Fruit fly (Drosophila melanogaster) whole organism, embryonic: ENCODE data around the gene CG1575.

Experiments
- Ada2b ChIP-seq: fragments of 200-800 bp; sonication (Bioruptor generic); IDR thresholded peaks from 2 replicates; pipeline ENCODE4 v1.3.6; 2022; ENCODE audit warnings: missing biosample characterization, missing genetic modification characterization
- B-H1 ChIP-seq: fragments of 200-800 bp; sonication (Bioruptor generic); IDR thresholded peaks from 3 replicates; pipeline ENCODE4 v1.3.6; 2022; ENCODE audit warnings: missing biosample characterization, missing genetic modification characterization
- Bgb ChIP-seq: fragments of 200-800 bp; sonication (Bioruptor generic); IDR thresholded peaks from 2 replicates; pipeline ENCODE4 v1.3.6; 2022; ENCODE audit warnings: missing biosample characterization, missing genetic modification characterization; ENCODE audit not compliant: partially characterized antibody
- Bteb2 ChIP-seq: fragments of 200-800 bp; sonication (Bioruptor generic); optimal IDR thresholded peaks from 2 replicates; lab custom pipeline; 2016; ENCODE audit warnings: missing biosample characterization, missing genetic modification characterization
- CG10147 ChIP-seq: fragments of 200-800 bp; sonication (Bioruptor generic); optimal IDR thresholded peaks from 2 replicates; lab custom pipeline; 2019; ENCODE audit warnings: missing biosample characterization, mild to moderate bottlenecking, missing genetic modification characterization, moderate library complexity
- CG10366 ChIP-seq: fragments of 200-800 bp; sonication (Bioruptor generic); IDR thresholded peaks from 2 replicates; pipeline ENCODE4 v1.3.6; 2022; ENCODE audit warnings: missing biosample characterization, missing genetic modification characterization
- CG10654 ChIP-seq: fragments of 200-800 bp; sonication (Bioruptor generic); optimal IDR thresholded peaks from 2 replicates; lab custom pipeline; 2016; ENCODE audit warnings: missing biosample characterization, missing genetic modification characterization
- CG12219 ChIP-seq: fragments of 200-800 bp; sonication (Bioruptor generic); optimal IDR thresholded peaks from 3 replicates; lab custom pipeline; 2018; ENCODE audit warnings: missing biosample characterization, mild to moderate bottlenecking, missing genetic modification characterization
- CG12299 ChIP-seq: fragments of 200-800 bp; sonication (Bioruptor generic); optimal IDR thresholded peaks from 2 replicates; lab custom pipeline; 2018; ENCODE audit warnings: missing biosample characterization, mild to moderate bottlenecking, missing genetic modification characterization
- CG13296 ChIP-seq: fragments of 200-800 bp; sonication (Bioruptor generic); optimal IDR thresholded peaks from 3 replicates; lab custom pipeline; 2018; ENCODE audit warnings: missing biosample characterization, mild to moderate bottlenecking, missing genetic modification characterization
- CG14014 ChIP-seq: fragments of 200-800 bp; sonication (Bioruptor generic); IDR thresholded peaks from 2 replicates; pipeline ENCODE4 v1.3.6; 2022; ENCODE audit warnings: missing biosample characterization, missing genetic modification characterization
- CG14860 ChIP-seq: fragments of 200-800 bp; sonication (Bioruptor generic); IDR thresholded peaks from 3 replicates; pipeline ENCODE4 v1.3.6; 2022; ENCODE audit warnings: missing biosample characterization, missing genetic modification characterization; ENCODE audit not compliant: partially characterized antibody
- CG15011 ChIP-seq: fragments of 200-800 bp; sonication (Bioruptor generic); optimal IDR thresholded peaks from 3 replicates; lab custom pipeline; 2018; ENCODE audit warnings: missing biosample characterization, mild to moderate bottlenecking, missing genetic modification characterization
- CG16813 ChIP-seq: fragments of 200-800 bp; sonication (Bioruptor generic); IDR thresholded peaks from 3 replicates; pipeline ENCODE4 v1.3.6; 2022; ENCODE audit warnings: missing biosample characterization, missing genetic modification characterization; ENCODE audit not compliant: partially characterized antibody
- CG17186 ChIP-seq: fragments of 200-800 bp; sonication (Bioruptor generic); optimal IDR thresholded peaks from 3 replicates; lab custom pipeline; 2017; ENCODE audit warnings: missing biosample characterization, missing genetic modification reagents, missing genetic modification characterization
- CG17829 ChIP-seq: fragments of 200-800 bp; optimal IDR thresholded peaks from 2 replicates; lab custom pipeline; 2019; ENCODE audit warnings: missing biosample characterization, mild to moderate bottlenecking, missing genetic modification characterization, moderate library complexity
- CG31224 ChIP-seq: fragments of 200-800 bp; sonication (Bioruptor generic); IDR thresholded peaks from 2 replicates; pipeline ENCODE4 v1.3.6; 2022; ENCODE audit warnings: missing biosample characterization, missing genetic modification characterization
- CG3281 ChIP-seq: fragments of 200-800 bp; sonication (Bioruptor generic); optimal IDR thresholded peaks from 3 replicates; lab custom pipeline; 2017; ENCODE audit warnings: missing biosample characterization, mild to moderate bottlenecking, missing genetic modification characterization
- CG33557 ChIP-seq: fragments of 200-800 bp; sonication (Bioruptor generic); optimal IDR thresholded peaks from 2 replicates; lab custom pipeline; 2019; ENCODE audit warnings: missing biosample characterization, mild to moderate bottlenecking, missing genetic modification characterization, moderate library complexity
- CG4282 ChIP-seq: fragments of 200-800 bp; sonication (Bioruptor generic); optimal IDR thresholded peaks from 2 replicates; lab custom pipeline; 2016; ENCODE audit warnings: missing biosample characterization, missing genetic modification characterization
- CG4424 ChIP-seq: fragments of 200-800 bp; sonication (Bioruptor generic); optimal IDR thresholded peaks from 3 replicates; lab custom pipeline; 2016; ENCODE audit warnings: missing biosample characterization, missing genetic modification characterization
- CG5953 ChIP-seq: fragments of 200-800 bp; sonication (Bioruptor generic); IDR thresholded peaks from 2 replicates; pipeline ENCODE4 v1.3.6; 2022; ENCODE audit warnings: missing biosample characterization, missing genetic modification characterization
- CG6272 ChIP-seq: fragments of 200-800 bp; sonication (Bioruptor generic); IDR thresholded peaks from 2 replicates; pipeline ENCODE4 v1.3.6; 2022; ENCODE audit warnings: missing biosample characterization, missing genetic modification characterization
- CG6791 ChIP-seq: fragments of 200-800 bp; sonication (Bioruptor generic); IDR thresholded peaks from 3 replicates; pipeline ENCODE4 v1.3.6; 2022; ENCODE audit warnings: missing biosample characterization, missing genetic modification characterization; ENCODE audit not compliant: partially characterized antibody
- CG8924 ChIP-seq: fragments of 200-800 bp; optimal IDR thresholded peaks from 3 replicates; lab custom pipeline; 2019; ENCODE audit warnings: missing biosample characterization, mild to moderate bottlenecking, missing genetic modification characterization, moderate library complexity
- CG8944 ChIP-seq: fragments of 200-800 bp; sonication (Bioruptor generic); optimal IDR thresholded peaks from 3 replicates; lab custom pipeline; 2016; ENCODE audit warnings: missing biosample characterization, missing genetic modification characterization
- CG9817 ChIP-seq: fragments of 200-800 bp; sonication (Bioruptor generic); optimal IDR thresholded peaks from 2 replicates; lab custom pipeline; 2018; ENCODE audit warnings: missing biosample characterization, mild to moderate bottlenecking, missing genetic modification characterization, moderate library complexity
- D19A ChIP-seq: fragments of 200-800 bp; optimal IDR thresholded peaks from 3 replicates; lab custom pipeline; 2019; ENCODE audit warnings: missing biosample characterization, mild to moderate bottlenecking, missing genetic modification characterization, moderate library complexity
- D19B ChIP-seq: fragments of 200-800 bp; sonication (Bioruptor generic); optimal IDR thresholded peaks from 2 replicates; lab custom pipeline; 2017; ENCODE audit warnings: missing biosample characterization, mild to moderate bottlenecking, missing genetic modification characterization
- Gsc ChIP-seq: fragments of 200-800 bp; sonication (Bioruptor generic); IDR thresholded peaks from 2 replicates; pipeline ENCODE4 v1.3.6; 2022; ENCODE audit warnings: missing biosample characterization, missing genetic modification characterization
- Nf-YB ChIP-seq: fragments of 200-800 bp; sonication (Bioruptor generic); optimal IDR thresholded peaks from 3 replicates; lab custom pipeline; 2019; ENCODE audit warnings: missing biosample characterization, mild to moderate bottlenecking, missing genetic modification characterization, moderate library complexity
- Nf-YC ChIP-seq: fragments of 200-800 bp; optimal IDR thresholded peaks from 3 replicates; lab custom pipeline; 2019; ENCODE audit warnings: missing biosample characterization, mild to moderate bottlenecking, missing genetic modification characterization, moderate library complexity
- Six4 ChIP-seq: fragments of 200-800 bp; sonication (Bioruptor generic); optimal IDR thresholded peaks from 2 replicates; lab custom pipeline; 2016; ENCODE audit warnings: missing biosample characterization, missing genetic modification characterization
- amos ChIP-seq: fragments of 200-800 bp; sonication (Bioruptor generic); IDR thresholded peaks from 2 replicates; pipeline ENCODE4 v1.3.6; 2022; ENCODE audit warnings: missing biosample characterization, missing genetic modification characterization; ENCODE audit not compliant: partially characterized antibody
- ase ChIP-seq: fragments of 200-800 bp; sonication (Bioruptor generic); IDR thresholded peaks from 3 replicates; pipeline ENCODE4 v1.3.6; 2022; ENCODE audit warnings: missing biosample characterization, missing genetic modification characterization
- az2 ChIP-seq: fragments of 200-800 bp; sonication (Bioruptor generic); optimal IDR thresholded peaks from 3 replicates; lab custom pipeline; 2016; ENCODE audit warnings: missing biosample characterization, missing genetic modification characterization
- bigmax ChIP-seq: fragments of 200-800 bp; sonication (Bioruptor generic); optimal IDR thresholded peaks from 2 replicates; lab custom pipeline; 2018; ENCODE audit warnings: missing biosample characterization, mild to moderate bottlenecking, missing genetic modification characterization
- br ChIP-seq: fragments of >200 bp; optimal IDR thresholded peaks from 2 replicates; lab custom pipeline; 2017
- eyg ChIP-seq: fragments of 200-800 bp; sonication (Bioruptor generic); optimal IDR thresholded peaks from 3 replicates; lab custom pipeline; 2016; ENCODE audit warnings: missing biosample characterization, missing genetic modification characterization
- gcm2 ChIP-seq: fragments of 200-800 bp; sonication (Bioruptor generic); optimal IDR thresholded peaks from 2 replicates; lab custom pipeline; 2016; ENCODE audit warnings: missing biosample characterization, missing genetic modification characterization
- gt ChIP-seq: fragments of 200-800 bp; sonication (Bioruptor generic); IDR thresholded peaks from 2 replicates; pipeline ENCODE4 v1.3.6; 2022; ENCODE audit warnings: missing biosample characterization, missing genetic modification characterization
- ind ChIP-seq: fragments of 200-800 bp; sonication (Bioruptor generic); optimal IDR thresholded peaks from 3 replicates; lab custom pipeline; 2016; ENCODE audit warnings: missing biosample characterization, missing genetic modification characterization
- lov ChIP-seq, 2 experiments: fragments of 200-800 bp in 1 of 2; fragments of >200 bp in 1 of 2; sonication (Bioruptor generic) in 1 of 2; IDR thresholded peaks in 1 of 2; optimal IDR thresholded peaks in 1 of 2; 2 replicates in 1 of 2; 3 replicates in 1 of 2; pipeline versions ENCODE4 v1.3.6 to Lab custom; 2017 to 2022; ENCODE audit warnings: missing biosample characterization in 1 of 2, missing genetic modification characterization in 1 of 2
- p53 ChIP-seq: fragments of 200-800 bp; sonication (Bioruptor generic); optimal IDR thresholded peaks from 2 replicates; lab custom pipeline; 2016; ENCODE audit warnings: missing biosample characterization, missing genetic modification characterization
- sd ChIP-seq: fragments of 200-800 bp; sonication (Bioruptor generic); optimal IDR thresholded peaks from 3 replicates; lab custom pipeline; 2018; ENCODE audit warnings: missing biosample characterization, mild to moderate bottlenecking, missing genetic modification characterization, moderate library complexity
- tgo ChIP-seq: fragments of 200-800 bp; sonication (Bioruptor generic); IDR thresholded peaks from 3 replicates; pipeline ENCODE4 v1.3.6; 2022; ENCODE audit warnings: missing biosample characterization, missing genetic modification characterization
- unpg ChIP-seq: fragments of 200-800 bp; sonication (Bioruptor generic); optimal IDR thresholded peaks from 3 replicates; lab custom pipeline; 2018; ENCODE audit warnings: missing biosample characterization, mild to moderate bottlenecking, missing genetic modification characterization, moderate library complexity
- vvl ChIP-seq: fragments of 200-800 bp; sonication (Bioruptor generic); IDR thresholded peaks from 2 replicates; pipeline ENCODE4 v1.3.6; 2022; ENCODE audit warnings: missing biosample characterization, missing genetic modification characterization

Gene CG1575

dm6 chrX:8100026-8100825 is 16.6 kb upstream of the CG1575 start (continued):
- peak; percentile 74 for TF ChIP-seq CG12299
- TF ChIP-seq CG17186 (GFP tag; lab: Kevin White, UChicago): peak; percentile 40
- peak; percentile 83 for TF ChIP-seq az2 (GFP tag; lab: Kevin White, UChicago)
- TF ChIP-seq CG16813 (GFP tag; lab: Robert Waterston, UW): no peak
- no peak for TF ChIP-seq Bgb (GFP tag; lab: Robert Waterston, UW)
- TF ChIP-seq CG33557: no peak
- peak; percentile 38; the same call in 1 of the 2 replicates for TF ChIP-seq gt (GFP tag; lab: Robert Waterston, UW)
- peak; percentile 70 for TF ChIP-seq Six4 (GFP tag; lab: Kevin White, UChicago)
- peak; percentile 75 for TF ChIP-seq ase
- TF ChIP-seq CG9817: peak; percentile 57
- no peak for TF ChIP-seq CG6791 (GFP tag; lab: Robert Waterston, UW)
- TF ChIP-seq CG6272 (GFP tag; lab: Robert Waterston, UW): peak; percentile 85
- TF ChIP-seq lov (optimal IDR thresholded peaks at IDR 0.05; lab: Kevin White, UChicago): no peak
- peak; percentile 87; the same call in 1 of the 3 replicates for TF ChIP-seq lov (GFP tag; IDR thresholded peaks at IDR 0.05; lab: Robert Waterston, UW)
- peak; percentile 69 for TF ChIP-seq CG12219 (GFP tag; lab: Kevin White, UChicago)
- no peak for TF ChIP-seq bigmax (GFP tag; lab: Kevin White, UChicago)
- peak; percentile 57 for TF ChIP-seq Bteb2
- peak; percentile 77 for TF ChIP-seq D19A (tag; lab: Kevin White, UChicago)
- peak; percentile 90 for TF ChIP-seq CG14014 (GFP tag; lab: Robert Waterston, UW)
- no peak for TF ChIP-seq CG14860 (GFP tag; lab: Robert Waterston, UW)
- TF ChIP-seq vvl (GFP tag; lab: Robert Waterston, UW): peak; percentile 92
- TF ChIP-seq CG10147 (GFP tag; lab: Kevin White, UChicago): peak; percentile 82
- peak; percentile 86 for TF ChIP-seq tgo
- TF ChIP-seq CG10366 (GFP tag; lab: Robert Waterston, UW): peak; percentile 82
- TF ChIP-seq br (lab: Kevin White, UChicago): no peak
- TF ChIP-seq unpg (GFP tag; lab: Kevin White, UChicago): peak; percentile 88
- TF ChIP-seq CG8924: peak; percentile 85
- TF ChIP-seq D19B (GFP tag; lab: Kevin White, UChicago): peak; percentile 45
- no peak for TF ChIP-seq p53
- peak; percentile 81 for TF ChIP-seq CG4424 (GFP tag; lab: Kevin White, UChicago)
- TF ChIP-seq CG13296: peak; percentile 84
- TF ChIP-seq gcm2 (GFP tag; lab: Kevin White, UChicago): peak; percentile 4
- TF ChIP-seq CG10654 (GFP tag; lab: Kevin White, UChicago): peak; percentile 65
- TF ChIP-seq Nf-YC (tag; lab: Kevin White, UChicago): peak; percentile 62
- TF ChIP-seq ind: peak; percentile 70
- TF ChIP-seq eyg (GFP tag; lab: Kevin White, UChicago): no peak
- TF ChIP-seq CG8944 (GFP tag; lab: Kevin White, UChicago): peak; percentile 34
- TF ChIP-seq amos (GFP tag; lab: Robert Waterston, UW): no peak
- peak; percentile 85 for TF ChIP-seq CG3281 (GFP tag; lab: Kevin White, UChicago)
- TF ChIP-seq sd (tag; lab: Kevin White, UChicago): peak; percentile 39
- TF ChIP-seq CG31224: peak; percentile 47; the same call in 1 of the 2 replicates
- no peak for TF ChIP-seq CG4282 (GFP tag; lab: Kevin White, UChicago)
- TF ChIP-seq Nf-YB (GFP tag; lab: Kevin White, UChicago): peak; percentile 63
- TF ChIP-seq Ada2b (GFP tag; lab: Robert Waterston, UW): peak; percentile 88
- peak; percentile 66 for TF ChIP-seq CG17829 (tag; lab: Kevin White, UChicago)
- peak; percentile 74 for TF ChIP-seq CG5953
- 0 out of 2 replicates have a peak, but pooled peaks have one; percentile 8 for TF ChIP-seq Gsc (GFP tag; lab: Robert Waterston, UW)
- TF ChIP-seq B-H1 (GFP tag; lab: Robert Waterston, UW): peak; percentile 76; the same call in 2 of the 3 replicates
- peak; percentile 57 for TF ChIP-seq CG15011 (GFP tag; lab: Kevin White, UChicago)
